Worm (Caenorhabditis elegans): ENCODE measurements around the gene C05E4.15.

C05E4.15 gene

ce11 chrV:774341-774740, 13.2 kb upstream of the C05E4.15 start:
- no peak for TF ChIP-seq pha-4 (tag; optimal IDR thresholded peaks at IDR 0.05)

DNA sequence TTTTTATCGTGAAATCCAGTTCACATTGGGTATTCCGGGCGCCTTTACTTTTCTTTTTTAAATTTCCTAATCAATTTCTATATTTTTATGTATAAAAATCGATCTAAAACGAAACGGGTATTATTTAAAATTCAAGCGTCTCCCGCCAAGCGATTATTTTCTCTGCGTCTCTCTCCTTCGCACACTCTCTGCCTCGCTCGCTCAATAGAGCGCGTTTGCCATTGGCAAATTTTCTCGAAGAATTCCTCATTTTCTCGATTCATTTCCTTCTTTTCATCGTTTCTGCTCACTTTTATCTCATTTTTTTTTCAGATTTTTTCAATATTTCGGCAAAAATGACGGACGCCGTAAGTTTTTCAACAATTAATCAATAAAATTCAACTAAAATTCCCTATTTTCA, 12.1 kb upstream of the C05E4.15 start, which contains the start of gene sti-1:
sti-1 (plus strand) TSS at position 263 of the 400 bp plus-strand sequence.
- TF ChIP-seq mdl-1 (tag; optimal IDR thresholded peaks at IDR 0.05) (no peak), R02D3.7 (tag; optimal IDR thresholded peaks at IDR 0.05) (peak; percentile 70), nhr-67 (tag; optimal IDR thresholded peaks at IDR 0.05) (no peak), nhr-11 (tag; optimal IDR thresholded peaks at IDR 0.05) (no peak), egl-5 (tag; optimal IDR thresholded peaks at IDR 0.05) (peak; percentile 94), ceh-28 (tag; optimal IDR thresholded peaks at IDR 0.05) (peak; percentile 72), egl-27 (tag; optimal IDR thresholded peaks at IDR 0.05) (no peak), elt-1 (tag; optimal IDR thresholded peaks at IDR 0.05) (no peak), nhr-43 (tag; optimal IDR thresholded peaks at IDR 0.05; ENCODE audit: poor library complexity, severe bottlenecking) (peak; percentile 68), eor-1 (tag; optimal IDR thresholded peaks at IDR 0.05) (peak in 1 of 2 experiments; percentile 8), sea-2 (GFP tag; optimal IDR thresholded peaks at IDR 0.05) (no peak), lin-39 (tag; optimal IDR thresholded peaks at IDR 0.05) (peak; percentile 83), ZK546.5 (tag; optimal IDR thresholded peaks at IDR 0.05) (no peak), nhr-23 (tag; optimal IDR thresholded peaks at IDR 0.05) (peak; percentile 90), nfya-1 (tag; optimal IDR thresholded peaks at IDR 0.05; ENCODE audit: insufficient read depth) (peak; percentile 92), snpc-4 (tag; optimal IDR thresholded peaks at IDR 0.05) (peak; percentile 73), skn-1 (tag; optimal IDR thresholded peaks at IDR 0.05) (peak; percentile 35), daf-12 (tag; optimal IDR thresholded peaks at IDR 0.05) (no peak), ama-1 (optimal IDR thresholded peaks at IDR 0.05) (peak; percentile 4), elt-2 (tag; optimal IDR thresholded peaks at IDR 0.05) (peak; percentile 42), lin-15B (tag; optimal IDR thresholded peaks at IDR 0.05) (peak; percentile 85), unc-62 (GFP tag; optimal IDR thresholded peaks at IDR 0.05) (no peak), elt-3 (tag; optimal IDR thresholded peaks at IDR 0.05) (no peak), fkh-10 (GFP tag; optimal IDR thresholded peaks at IDR 0.05) (no peak), pha-4 (tag; optimal IDR thresholded peaks at IDR 0.05) (peak; percentile 89), nhr-237 (tag; optimal IDR thresholded peaks at IDR 0.05) (no peak), ztf-11 (tag; optimal IDR thresholded peaks at IDR 0.05) (no peak), nhr-12 (tag; optimal IDR thresholded peaks at IDR 0.05) (no peak), aly-2 (tag; optimal IDR thresholded peaks at IDR 0.05) (no peak), ztf-4 (tag; optimal IDR thresholded peaks at IDR 0.05) (no peak), nhr-28 (tag; optimal IDR thresholded peaks at IDR 0.05) (peak; percentile 1), unc-39 (tag; optimal IDR thresholded peaks at IDR 0.05) (no peak), fos-1 (tag; optimal IDR thresholded peaks at IDR 0.05) (no peak), jun-1 (tag; optimal IDR thresholded peaks at IDR 0.05) (peak; percentile 65), pqm-1 (tag; optimal IDR thresholded peaks at IDR 0.05) (peak; percentile 63), hmg-11 (tag; optimal IDR thresholded peaks at IDR 0.05) (peak; percentile 64), ceh-16 (tag; optimal IDR thresholded peaks at IDR 0.05) (no peak), mml-1 (tag; optimal IDR thresholded peaks at IDR 0.05) (no peak), nhr-25 (tag; optimal IDR thresholded peaks at IDR 0.05) (peak; percentile 73), fkh-2 (tag; optimal IDR thresholded peaks at IDR 0.05) (no peak), nhr-76 (tag; optimal IDR thresholded peaks at IDR 0.05) (peak; percentile 20), nhr-77 (tag; optimal IDR thresholded peaks at IDR 0.05) (peak; percentile 76), lsy-12 (tag; optimal IDR thresholded peaks at IDR 0.05) (peak; percentile 45), zag-1 (tag; optimal IDR thresholded peaks at IDR 0.05) (no peak), ceh-9 (tag; optimal IDR thresholded peaks at IDR 0.05) (no peak), tbx-2 (tag; optimal IDR thresholded peaks at IDR 0.05) (no peak), ceh-82 (tag; optimal IDR thresholded peaks at IDR 0.05) (peak; percentile 20)
